Worm (Caenorhabditis elegans): ENCODE measurements around the gene C44B7.11.

- TF ChIP-seq nhr-11 (tag; optimal IDR thresholded peaks at IDR 0.05) (no peak), unc-62 (GFP tag; optimal IDR thresholded peaks at IDR 0.05) (no peak), ztf-4 (tag; optimal IDR thresholded peaks at IDR 0.05) (no peak), snpc-4 (tag; optimal IDR thresholded peaks at IDR 0.05) (no peak), aly-2 (tag; optimal IDR thresholded peaks at IDR 0.05) (no peak), nhr-129 (tag; optimal IDR thresholded peaks at IDR 0.05) (no peak), lin-13 (GFP tag; optimal IDR thresholded peaks at IDR 0.05) (no peak), mab-5 (tag; optimal IDR thresholded peaks at IDR 0.05) (no peak), peb-1 (tag; optimal IDR thresholded peaks at IDR 0.05) (no peak), zag-1 (tag; optimal IDR thresholded peaks at IDR 0.05) (no peak), nhr-77 (tag; optimal IDR thresholded peaks at IDR 0.05) (no peak), nhr-12 (tag; optimal IDR thresholded peaks at IDR 0.05) (no peak), lsy-2 (tag; optimal IDR thresholded peaks at IDR 0.05) (no peak)
These were observed 20.4 kb downstream of the C44B7.11 start, which contains the start of gene slc-36.5 for ce11 chrII:6876957-6877356.
